Fruit fly (Drosophila melanogaster) whole organism, pupa: ENCODE measurements around the gene Gas8.

Experiments used
- CG10348 ChIP-seq: fragments of 200-800 bp; sonication (Bioruptor generic); IDR thresholded peaks from 2 replicates; pipeline ENCODE4 v1.3.6; 2022; ENCODE audit warnings: missing biosample characterization, missing genetic modification characterization
- CG12605 ChIP-seq: fragments of 200-800 bp; sonication (Bioruptor generic); IDR thresholded peaks from 2 replicates; pipeline ENCODE4 v1.3.6; 2022; ENCODE audit warnings: missing biosample characterization, missing genetic modification characterization
- CG13204 ChIP-seq: fragments of 200-800 bp; sonication (Bioruptor generic); optimal IDR thresholded peaks from 2 replicates; lab custom pipeline; 2018; ENCODE audit warnings: missing biosample characterization, mild to moderate bottlenecking, missing genetic modification characterization, moderate library complexity
- CG14655 ChIP-seq: fragments of 200-800 bp; sonication (Bioruptor generic); optimal IDR thresholded peaks from 3 replicates; lab custom pipeline; 2017; ENCODE audit warnings: mild to moderate bottlenecking, missing biosample characterization, missing genetic modification reagents, missing genetic modification characterization
- CG15710 ChIP-seq: fragments of 200-800 bp; sonication (Bioruptor generic); optimal IDR thresholded peaks from 2 replicates; lab custom pipeline; 2018; ENCODE audit warnings: missing biosample characterization, mild to moderate bottlenecking, missing genetic modification characterization, moderate library complexity
- CG17806 ChIP-seq: fragments of 200-800 bp; sonication (Bioruptor generic); optimal IDR thresholded peaks from 2 replicates; lab custom pipeline; 2018; ENCODE audit warnings: missing biosample characterization, mild to moderate bottlenecking, missing genetic modification characterization, moderate library complexity
- CG32121 ChIP-seq: fragments of 200-800 bp; sonication (Bioruptor generic); IDR thresholded peaks from 2 replicates; pipeline ENCODE4 v1.3.6; 2022; ENCODE audit warnings: missing biosample characterization, missing genetic modification characterization
- CG34367 ChIP-seq: fragments of 200-800 bp; sonication (Bioruptor generic); optimal IDR thresholded peaks from 2 replicates; lab custom pipeline; 2018; ENCODE audit warnings: missing biosample characterization, mild to moderate bottlenecking, missing genetic modification characterization
- CG4496 ChIP-seq: fragments of 200-800 bp; sonication (Bioruptor generic); IDR thresholded peaks from 3 replicates; pipeline ENCODE4 v1.3.6; 2022; ENCODE audit warnings: missing biosample characterization, missing genetic modification characterization
- CG8159 ChIP-seq: fragments of 200-800 bp; sonication (Bioruptor generic); optimal IDR thresholded peaks from 3 replicates; lab custom pipeline; 2018; ENCODE audit warnings: missing biosample characterization, mild to moderate bottlenecking, missing genetic modification characterization, moderate library complexity
- CG8301 ChIP-seq: fragments of 200-800 bp; sonication (Bioruptor generic); optimal IDR thresholded peaks from 2 replicates; lab custom pipeline; 2018; ENCODE audit warnings: missing biosample characterization, mild to moderate bottlenecking, missing genetic modification characterization
- CG9948 ChIP-seq: fragments of 200-800 bp; sonication (Bioruptor generic); optimal IDR thresholded peaks from 2 replicates; lab custom pipeline; 2018; ENCODE audit warnings: missing biosample characterization, mild to moderate bottlenecking, missing genetic modification characterization, moderate library complexity
- D1 ChIP-seq: fragments of 200-800 bp; sonication (Bioruptor generic); optimal IDR thresholded peaks from 2 replicates; lab custom pipeline; 2018; ENCODE audit warnings: missing biosample characterization, mild to moderate bottlenecking, missing genetic modification characterization, moderate library complexity
- EcR ChIP-seq: fragments of 200-800 bp; sonication (Bioruptor generic); optimal IDR thresholded peaks from 3 replicates; lab custom pipeline; 2019; ENCODE audit warnings: missing biosample characterization, missing genetic modification characterization, mild to moderate bottlenecking, moderate library complexity, missing genetic modification reagents
- Ets98B ChIP-seq: fragments of 200-800 bp; sonication (Bioruptor generic); IDR thresholded peaks from 2 replicates; pipeline ENCODE4 v1.3.6; 2022; ENCODE audit warnings: missing biosample characterization, missing genetic modification characterization
- Pif1A ChIP-seq: fragments of 200-800 bp; sonication (Bioruptor generic); optimal IDR thresholded peaks from 3 replicates; lab custom pipeline; 2016; ENCODE audit warnings: missing biosample characterization, missing genetic modification characterization
- Pif1B ChIP-seq: fragments of 200-800 bp; sonication (Bioruptor generic); optimal IDR thresholded peaks from 3 replicates; lab custom pipeline; 2016; ENCODE audit warnings: missing biosample characterization, missing genetic modification characterization
- Snoo ChIP-seq: fragments of 200-800 bp; sonication (Bioruptor generic); optimal IDR thresholded peaks from 3 replicates; lab custom pipeline; 2017; ENCODE audit warnings: missing biosample characterization, mild to moderate bottlenecking, missing genetic modification characterization, inconsistent platforms
- fd96Ca ChIP-seq: fragments of 200-800 bp; sonication (Bioruptor generic); IDR thresholded peaks from 3 replicates; pipeline ENCODE4 v1.3.6; 2022; ENCODE audit warnings: missing biosample characterization, missing genetic modification characterization
- gl ChIP-seq: fragments of 200-800 bp; sonication (Bioruptor generic); optimal IDR thresholded peaks from 2 replicates; lab custom pipeline; 2018; ENCODE audit warnings: missing biosample characterization, mild to moderate bottlenecking, missing genetic modification characterization
- rn ChIP-seq: fragments of 200-800 bp; sonication (Bioruptor generic); IDR thresholded peaks from 2 replicates; pipeline ENCODE4 v1.3.6; 2022; ENCODE audit warnings: missing biosample characterization, missing genetic modification characterization

Gas8 gene

DNA sequence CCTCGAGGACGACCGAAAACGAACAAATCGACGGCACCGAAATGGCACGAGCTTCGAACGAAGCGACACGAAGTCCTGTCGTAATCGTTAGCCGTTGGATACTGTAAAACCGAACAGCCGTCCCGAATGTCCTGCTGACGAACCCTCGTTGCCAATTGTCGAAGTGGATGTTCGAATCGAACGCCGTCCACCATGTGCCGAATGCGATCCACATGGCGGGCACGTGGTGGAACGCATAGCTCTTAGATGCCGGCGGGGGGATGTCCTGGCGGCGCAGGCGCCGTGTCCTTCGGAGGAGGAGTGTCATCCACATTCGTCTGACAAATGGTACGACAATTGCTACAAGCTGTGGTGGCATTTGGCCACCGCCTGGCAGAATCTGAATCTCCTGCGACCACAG, 26.0 kb upstream of the Gas8 start:
- TF ChIP-seq CG17806 (no peak), EcR (GFP tag; lab: Kevin White, UChicago) (no peak), CG9948 (no peak), Pif1A (GFP tag; lab: Kevin White, UChicago) (no peak), CG12605 (GFP tag; lab: Robert Waterston, UW) (no peak), Snoo (no peak), Pif1B (no peak), fd96Ca (GFP tag; lab: Robert Waterston, UW) (no peak), CG15710 (no peak), CG8159 (tag; lab: Kevin White, UChicago) (no peak), CG14655 (no peak), CG8301 (tag; lab: Kevin White, UChicago) (no peak), CG10348 (GFP tag; lab: Robert Waterston, UW) (no peak), CG34367 (no peak), Ets98B (GFP tag; lab: Robert Waterston, UW) (no peak), gl (tag; lab: Kevin White, UChicago) (no peak), CG32121 (GFP tag; lab: Robert Waterston, UW) (no peak), D1 (tag; lab: Kevin White, UChicago) (no peak)

DNA sequence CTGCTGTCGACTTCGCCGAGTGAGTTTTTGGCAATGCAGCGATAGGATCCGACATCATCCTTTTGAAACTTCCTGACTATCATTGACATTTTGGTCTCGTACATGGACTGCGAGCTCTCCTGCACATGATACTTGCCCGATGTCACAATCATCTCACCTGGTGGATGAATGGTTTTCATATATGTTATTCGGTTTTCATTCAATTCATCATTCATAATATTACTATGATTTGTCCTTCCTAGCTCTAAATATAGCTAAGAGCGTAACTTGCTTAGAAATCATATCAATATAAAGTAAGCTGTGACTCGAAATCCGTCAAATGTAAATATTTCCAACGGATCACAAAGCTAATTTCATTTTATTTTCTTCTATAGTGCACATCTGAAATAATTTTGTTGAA, 9.4 kb upstream of the Gas8 start, which contains the start of gene CG13021:
TSS of gene CG13021 (plus strand) at position 301 of the 400 bp plus-strand sequence.
- TF ChIP-seq CG17806 = no peak
- no peak for TF ChIP-seq CG12605 (GFP tag; lab: Robert Waterston, UW)
- no peak for TF ChIP-seq CG15710
- no peak for TF ChIP-seq EcR (GFP tag; lab: Kevin White, UChicago)
- TF ChIP-seq CG8159 (tag; lab: Kevin White, UChicago) = no peak
- no peak for TF ChIP-seq fd96Ca (GFP tag; lab: Robert Waterston, UW)
- no peak for TF ChIP-seq Ets98B (GFP tag; lab: Robert Waterston, UW)
- no peak for TF ChIP-seq CG13204 (GFP tag; lab: Kevin White, UChicago)
- no peak for TF ChIP-seq Pif1A (GFP tag; lab: Kevin White, UChicago)
- TF ChIP-seq Snoo = no peak
- TF ChIP-seq gl (tag; lab: Kevin White, UChicago) = no peak
- no peak for TF ChIP-seq CG8301 (tag; lab: Kevin White, UChicago)
- TF ChIP-seq CG34367 = no peak
- TF ChIP-seq rn = no peak
- no peak for TF ChIP-seq CG14655
- no peak for TF ChIP-seq CG10348 (GFP tag; lab: Robert Waterston, UW)
- TF ChIP-seq CG9948 = no peak

- no peak for TF ChIP-seq Snoo
- 0 out of 3 replicates have a peak, but pooled peaks have one; percentile 29 for TF ChIP-seq fd96Ca (GFP tag; lab: Robert Waterston, UW)
- TF ChIP-seq CG13204 (GFP tag; lab: Kevin White, UChicago) = no peak
- TF ChIP-seq CG4496 (GFP tag; lab: Robert Waterston, UW) = peak; percentile 48; the same call in 2 of the 3 replicates
- no peak for TF ChIP-seq EcR (GFP tag; lab: Kevin White, UChicago)
- no peak for TF ChIP-seq CG15710
These were observed 400 bp downstream of the Gas8 start for dm6 chrX:3504251-3504650.

DNA sequence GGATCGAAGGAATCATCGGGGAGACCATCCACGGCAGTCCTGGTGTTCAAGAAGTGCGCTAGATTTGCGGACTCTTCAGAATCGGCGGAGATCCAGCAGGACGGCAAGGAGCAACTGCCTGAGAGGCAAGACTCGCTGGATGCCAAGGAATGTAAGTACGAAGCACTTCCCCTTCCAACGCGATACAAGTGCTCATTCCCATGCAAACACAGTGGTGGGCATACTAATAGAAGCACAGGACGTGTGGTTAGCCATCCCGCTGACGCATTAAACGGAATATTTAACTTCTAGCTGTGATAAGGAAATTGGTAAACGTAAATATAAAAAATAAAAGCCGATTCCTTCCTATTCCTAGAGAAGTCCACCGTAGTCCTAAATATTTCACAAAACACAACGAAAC, 18.8 kb downstream of the Gas8 start:
- TF ChIP-seq CG32121 (GFP tag; lab: Robert Waterston, UW) (no peak), CG8301 (tag; lab: Kevin White, UChicago) (no peak), CG13204 (GFP tag; lab: Kevin White, UChicago) (no peak), CG8159 (tag; lab: Kevin White, UChicago) (no peak), CG14655 (no peak), Snoo (no peak), gl (tag; lab: Kevin White, UChicago) (no peak), Pif1B (no peak), D1 (tag; lab: Kevin White, UChicago) (no peak), CG34367 (no peak), CG10348 (GFP tag; lab: Robert Waterston, UW) (no peak), Ets98B (GFP tag; lab: Robert Waterston, UW) (no peak), Pif1A (GFP tag; lab: Kevin White, UChicago) (no peak), CG15710 (no peak), fd96Ca (GFP tag; lab: Robert Waterston, UW) (no peak)

DNA sequence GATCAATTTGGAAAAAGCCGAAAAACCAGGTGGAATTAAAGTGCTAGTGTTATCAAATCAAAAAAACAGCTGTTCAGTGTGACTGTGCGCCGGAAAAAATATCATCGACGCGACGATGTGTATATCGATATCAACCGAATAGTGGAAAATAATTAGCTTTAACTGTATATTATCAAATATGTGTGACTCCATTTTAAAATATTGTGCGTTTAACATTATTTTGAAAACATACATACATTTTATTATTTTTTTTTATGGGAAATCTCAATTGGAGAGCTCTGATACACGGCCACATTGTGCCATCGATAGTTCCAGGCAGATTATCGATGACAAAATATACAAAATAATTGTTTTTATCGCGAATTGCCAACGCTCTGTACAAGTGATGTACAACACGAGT, 19.3 kb downstream of the Gas8 start, which contains the start of the genes CG14270 and CG10803:
TSS of gene CG14270 (minus strand) at position 75 of the 400 bp plus-strand sequence.
TSS of gene CG10803 (plus strand) at position 347 of the 400 bp plus-strand sequence.
- no peak for TF ChIP-seq CG8301 (tag; lab: Kevin White, UChicago)
- TF ChIP-seq fd96Ca (GFP tag; lab: Robert Waterston, UW) = no peak
- TF ChIP-seq, all 21 proteins: peak for 0

dm6 chrX:3482119-3483014, 22.3 kb downstream of the Gas8 start, which contains the start of the genes CG10804 and CG10802:
Gene CG10804, minus strand, starts transcription at chrX:3482322.
Gene CG10802, plus strand, starts transcription at chrX:3482965.
- TF ChIP-seq CG10348 (GFP tag; lab: Robert Waterston, UW) (peak; percentile 42; the same call in 1 of the 2 replicates), CG34367 (peak; percentile 44), rn (peak; percentile 61; the same call in 1 of the 2 replicates), CG8159 (tag; lab: Kevin White, UChicago) (peak; percentile 49), Pif1A (GFP tag; lab: Kevin White, UChicago) (no peak), EcR (GFP tag; lab: Kevin White, UChicago) (no peak), CG13204 (GFP tag; lab: Kevin White, UChicago) (no peak), CG4496 (GFP tag; lab: Robert Waterston, UW) (peak; percentile 92), Ets98B (GFP tag; lab: Robert Waterston, UW) (peak; percentile 87), Pif1B (peak; percentile 38), CG15710 (peak; percentile 58), Snoo (peak; percentile 45), CG17806 (peak; percentile 52), D1 (tag; lab: Kevin White, UChicago) (no peak), CG9948 (peak; percentile 40), gl (tag; lab: Kevin White, UChicago) (no peak), CG32121 (GFP tag; lab: Robert Waterston, UW) (peak; percentile 72; the same call in 1 of the 2 replicates), fd96Ca (GFP tag; lab: Robert Waterston, UW) (peak; percentile 85)
